Fruit fly (Drosophila melanogaster): ENCODE data around the gene Awh.

dm6 chr3L:3848687-3849270, 2.8 kb downstream of the Awh start:
- TF ChIP-seq kay (GFP tag; ENCODE audit: borderline replicate concordance) (no peak), cic (GFP tag; optimal IDR thresholded peaks at IDR 0.05) (no peak), CG14711 (tag; optimal IDR thresholded peaks at IDR 0.05) (no peak)

All from whole organism, adult.